Worm (Caenorhabditis elegans) whole organism, late embryonic: ENCODE results near the gene zmp-3.

Source experiments
- C08G9.2 ChIP-seq: sonication (generic microtip); optimal IDR thresholded peaks from 2 replicates; lab custom pipeline; 2016; ENCODE audit warnings: mild to moderate bottlenecking, missing genetic modification characterization, moderate library complexity, missing compliant biosample characterization
- C38D4.7 ChIP-seq: fragments of 200-800 bp; sonication (Bioruptor generic); optimal IDR thresholded peaks from 2 replicates; lab custom pipeline; 2018; ENCODE audit warnings: mild to moderate bottlenecking, missing genetic modification characterization, moderate library complexity, missing compliant biosample characterization
- F13H6.1 ChIP-seq: sonication (generic microtip); optimal IDR thresholded peaks from 2 replicates; lab custom pipeline; 2016; ENCODE audit warnings: missing genetic modification characterization, missing compliant biosample characterization
- K02D7.2 ChIP-seq: sonication (generic microtip); optimal IDR thresholded peaks from 2 replicates; lab custom pipeline; 2017; ENCODE audit warnings: mild to moderate bottlenecking, missing genetic modification characterization, missing compliant biosample characterization
- T23F11.4 ChIP-seq: fragments of 200-800 bp; sonication (Bioruptor generic); optimal IDR thresholded peaks from 2 replicates; lab custom pipeline; 2018; ENCODE audit warnings: mild to moderate bottlenecking, missing genetic modification characterization, missing compliant biosample characterization
- ahr-1 ChIP-seq: sonication (generic microtip); optimal IDR thresholded peaks from 2 replicates; lab custom pipeline; 2016; ENCODE audit warnings: missing genetic modification characterization, missing compliant biosample characterization
- ceh-14 ChIP-seq: sonication (generic microtip); optimal IDR thresholded peaks from 2 replicates; lab custom pipeline; 2016; ENCODE audit warnings: missing genotype, missing genetic modification characterization, missing compliant biosample characterization
- ceh-18 ChIP-seq: sonication (generic microtip); optimal IDR thresholded peaks from 2 replicates; lab custom pipeline; 2016; ENCODE audit warnings: missing genetic modification characterization, missing compliant biosample characterization
- ceh-19 ChIP-seq: fragments of 200-800 bp; sonication (Bioruptor generic); optimal IDR thresholded peaks from 2 replicates; lab custom pipeline; 2018; ENCODE audit warnings: mild to moderate bottlenecking, missing genetic modification characterization, missing compliant biosample characterization
- ceh-2 ChIP-seq: sonication (generic microtip); optimal IDR thresholded peaks from 2 replicates; lab custom pipeline; 2016; ENCODE audit warnings: missing genotype, missing genetic modification characterization, missing compliant biosample characterization
- ceh-22 ChIP-seq: sonication (generic microtip); optimal IDR thresholded peaks from 2 replicates; lab custom pipeline; 2017; ENCODE audit warnings: missing biosample characterization, missing genetic modification characterization
- ceh-30 ChIP-seq: fragments of 150-350 bp; optimal IDR thresholded peaks from 2 replicates; lab custom pipeline; 2014; ENCODE audit warnings: missing biosample characterization, missing genetic modification characterization
- ceh-45 ChIP-seq: fragments of 200-800 bp; sonication (Bioruptor generic); IDR thresholded peaks from 2 replicates; pipeline ENCODE4 v1.3.6; 2022; ENCODE audit warnings: missing genetic modification reagents, missing genetic modification characterization, missing compliant biosample characterization
- ceh-48 ChIP-seq: sonication (generic microtip); optimal IDR thresholded peaks from 2 replicates; lab custom pipeline; 2016; ENCODE audit warnings: missing genetic modification characterization, inconsistent platforms, missing compliant biosample characterization
- ceh-6 ChIP-seq: fragments of 200-800 bp; sonication (Bioruptor generic); optimal IDR thresholded peaks from 2 replicates; lab custom pipeline; 2018; ENCODE audit warnings: mild to moderate bottlenecking, missing genetic modification characterization, missing compliant biosample characterization
- ceh-9 ChIP-seq: sonication (generic microtip); optimal IDR thresholded peaks from 2 replicates; lab custom pipeline; 2016; ENCODE audit warnings: mild to moderate bottlenecking, missing genetic modification characterization, inconsistent platforms, missing compliant biosample characterization
- dve-1 ChIP-seq: sonication (generic microtip); optimal IDR thresholded peaks from 2 replicates; lab custom pipeline; 2017; ENCODE audit warnings: antibody characterized with exemption, mild to moderate bottlenecking, missing genetic modification characterization, missing compliant biosample characterization
- elt-2 ChIP-seq: sonication (generic microtip); optimal IDR thresholded peaks from 2 replicates; lab custom pipeline; 2016; ENCODE audit warnings: missing genetic modification reagents, missing genetic modification characterization, missing compliant biosample characterization
- elt-4 ChIP-seq: sonication (generic microtip); optimal IDR thresholded peaks from 2 replicates; lab custom pipeline; 2016; ENCODE audit warnings: missing genetic modification characterization, missing compliant biosample characterization
- fax-1 ChIP-seq: sonication (generic microtip); optimal IDR thresholded peaks from 2 replicates; lab custom pipeline; 2016; ENCODE audit warnings: missing genotype, missing genetic modification characterization, missing compliant biosample characterization
- fkh-6 ChIP-seq: sonication (generic microtip); optimal IDR thresholded peaks from 2 replicates; lab custom pipeline; 2016; ENCODE audit warnings: missing genetic modification characterization, missing compliant biosample characterization
- hlh-30 ChIP-seq: sonication (generic microtip); optimal IDR thresholded peaks from 2 replicates; lab custom pipeline; 2017; ENCODE audit warnings: antibody characterized with exemption, missing genetic modification characterization, missing compliant biosample characterization; ENCODE audit not compliant: insufficient read depth
- hlh-6 ChIP-seq: sonication (generic microtip); optimal IDR thresholded peaks from 2 replicates; lab custom pipeline; 2016; ENCODE audit warnings: missing genotype, missing genetic modification characterization, missing compliant biosample characterization
- lin-11 ChIP-seq: fragments of 200-800 bp; sonication (Bioruptor generic); optimal IDR thresholded peaks from 2 replicates; lab custom pipeline; 2018; ENCODE audit warnings: mild to moderate bottlenecking, missing genetic modification characterization, missing compliant biosample characterization
- madf-2 ChIP-seq: sonication (generic microtip); optimal IDR thresholded peaks from 2 replicates; lab custom pipeline; 2017; ENCODE audit warnings: missing genetic modification characterization, missing compliant biosample characterization
- nhr-11 ChIP-seq: fragments of 150-350 bp; optimal IDR thresholded peaks from 2 replicates; lab custom pipeline; 2014; ENCODE audit warnings: missing biosample characterization, missing genetic modification characterization
- npax-4 ChIP-seq: sonication (generic microtip); optimal IDR thresholded peaks from 2 replicates; lab custom pipeline; 2016; ENCODE audit warnings: missing genetic modification characterization, missing compliant biosample characterization
- pag-3 ChIP-seq: sonication (generic microtip); optimal IDR thresholded peaks from 2 replicates; lab custom pipeline; 2016; ENCODE audit warnings: missing compliant biosample characterization, missing genetic modification characterization, borderline replicate concordance
- pros-1 ChIP-seq: fragments of 150-350 bp; optimal IDR thresholded peaks from 2 replicates; lab custom pipeline; 2014; ENCODE audit warnings: missing biosample characterization, missing genetic modification reagents, missing genetic modification characterization
- sox-4 ChIP-seq: sonication (generic microtip); optimal IDR thresholded peaks from 2 replicates; lab custom pipeline; 2017; ENCODE audit warnings: mild to moderate bottlenecking, missing genetic modification characterization, inconsistent platforms, missing compliant biosample characterization
- syd-9 ChIP-seq: sonication (generic microtip); optimal IDR thresholded peaks from 2 replicates; lab custom pipeline; 2016; ENCODE audit warnings: mild to moderate bottlenecking, missing genetic modification characterization, moderate library complexity, missing compliant biosample characterization
- tbx-2 ChIP-seq: sonication (generic microtip); optimal IDR thresholded peaks from 2 replicates; lab custom pipeline; 2016; ENCODE audit warnings: missing genetic modification characterization, missing compliant biosample characterization
- tbx-7 ChIP-seq: sonication (generic microtip); optimal IDR thresholded peaks from 2 replicates; lab custom pipeline; 2016; ENCODE audit warnings: missing genotype, missing genetic modification characterization, missing compliant biosample characterization
- ttx-3 ChIP-seq: sonication (generic microtip); optimal IDR thresholded peaks from 2 replicates; lab custom pipeline; 2016; ENCODE audit warnings: missing genetic modification reagents, missing genetic modification characterization, missing compliant biosample characterization
- unc-55 ChIP-seq: sonication (generic microtip); optimal IDR thresholded peaks from 2 replicates; lab custom pipeline; 2017; ENCODE audit warnings: missing biosample characterization, missing genetic modification reagents, missing genetic modification characterization
- unc-86 ChIP-seq: sonication (generic microtip); optimal IDR thresholded peaks from 2 replicates; lab custom pipeline; 2016; ENCODE audit warnings: missing genetic modification characterization, missing compliant biosample characterization

Gene zmp-3

DNA sequence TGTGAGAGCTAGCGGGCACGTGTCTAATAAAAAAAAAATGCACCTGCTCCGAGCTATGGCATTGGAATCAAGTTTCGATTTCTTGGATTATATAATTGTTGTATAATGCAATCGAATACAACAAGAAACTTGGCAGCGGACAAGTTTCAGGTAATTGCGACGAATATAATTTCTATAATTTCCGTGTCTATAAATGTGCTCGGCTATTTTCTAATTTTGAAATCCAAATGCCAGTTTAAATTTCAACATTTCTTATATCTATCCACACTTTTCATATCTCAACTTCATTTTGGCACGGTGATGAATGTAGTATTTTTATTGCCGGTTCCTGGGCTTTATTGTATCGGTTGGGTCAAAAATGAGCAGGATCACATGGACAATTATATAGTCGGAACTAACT is 20.3 kb upstream of the zmp-3 start, which contains the start of gene C31B8.16:
C31B8.16 (plus strand) TSS at position 301 of the 400 bp plus-strand sequence.
- no peak for TF ChIP-seq lin-11 (tag; lab: Kevin White, UChicago)
- TF ChIP-seq pros-1 (tag; lab: Kevin White, UChicago), result no peak
- TF ChIP-seq ceh-18 (tag; lab: Kevin White, UChicago), result no peak
- TF ChIP-seq tbx-2 (tag; lab: Kevin White, UChicago), result no peak
- no peak for TF ChIP-seq ceh-2
- TF ChIP-seq syd-9 (tag; lab: Kevin White, UChicago), result no peak
- no peak for TF ChIP-seq ttx-3 (tag; lab: Kevin White, UChicago)
- no peak for TF ChIP-seq ceh-6

DNA sequence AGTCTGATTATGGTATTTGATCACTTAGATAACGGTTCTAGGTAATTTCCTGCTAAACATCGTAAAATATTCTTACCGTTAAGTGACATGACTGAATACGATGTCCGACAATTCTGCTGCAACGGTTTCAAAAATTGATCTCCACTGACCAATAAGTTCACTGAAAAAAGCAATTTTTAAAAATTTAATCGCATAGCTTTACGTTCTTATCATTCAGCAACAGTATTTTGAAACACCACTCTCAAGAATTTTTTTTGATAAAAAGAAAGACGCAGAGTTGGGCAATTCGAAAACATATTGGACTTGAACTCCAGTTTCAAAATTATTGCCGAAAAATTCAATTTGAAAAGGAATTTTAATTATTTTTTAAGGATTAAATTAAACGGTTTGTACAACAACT is 18.1 kb upstream of the zmp-3 start, which contains the start of gene C31B8.12:
C31B8.12 (minus strand) TSS at position 101 of the 400 bp plus-strand sequence.
- TF ChIP-seq ahr-1 (no peak), dve-1 (tag; lab: Kevin White, UChicago) (no peak), unc-55 (GFP tag; lab: Kevin White, UChicago) (no peak), fax-1 (tag; lab: Kevin White, UChicago) (no peak), ttx-3 (tag; lab: Kevin White, UChicago) (no peak), ceh-48 (tag; lab: Kevin White, UChicago) (no peak), ceh-14 (tag; lab: Kevin White, UChicago) (no peak), ceh-30 (tag; lab: Kevin White, UChicago) (no peak)

DNA sequence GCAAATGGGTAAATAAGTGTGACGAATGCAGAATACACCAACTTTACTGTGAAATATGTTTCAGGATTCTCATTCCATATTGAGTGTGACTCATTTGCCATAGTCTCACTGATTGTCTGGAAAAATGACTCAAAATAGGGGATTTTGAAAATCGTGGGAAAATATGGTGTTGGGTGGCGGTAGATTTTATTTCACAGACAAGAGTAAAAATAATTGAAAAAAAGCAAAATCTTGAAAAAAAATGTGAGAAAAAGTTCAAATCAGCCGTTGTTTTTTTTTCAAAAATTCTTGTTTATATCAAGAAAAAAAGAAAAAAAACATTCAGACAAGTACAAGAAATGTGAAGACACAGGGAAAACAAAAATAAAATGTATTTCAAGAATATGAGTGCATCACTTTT is 13.2 kb upstream of the zmp-3 start, which contains the start of gene srh-38:
srh-38 (minus strand) TSS at position 101 of the 400 bp plus-strand sequence.
- TF ChIP-seq ceh-22 (tag; lab: Kevin White, UChicago), result no peak
- no peak for TF ChIP-seq ceh-19 (GFP tag; lab: Kevin White, UChicago)
- TF ChIP-seq elt-4 (tag; lab: Kevin White, UChicago), result no peak
- TF ChIP-seq nhr-11 (tag; lab: Kevin White, UChicago), result no peak
- TF ChIP-seq madf-2 (tag; lab: Kevin White, UChicago), result no peak
- TF ChIP-seq unc-86 (tag; lab: Kevin White, UChicago), result no peak

DNA sequence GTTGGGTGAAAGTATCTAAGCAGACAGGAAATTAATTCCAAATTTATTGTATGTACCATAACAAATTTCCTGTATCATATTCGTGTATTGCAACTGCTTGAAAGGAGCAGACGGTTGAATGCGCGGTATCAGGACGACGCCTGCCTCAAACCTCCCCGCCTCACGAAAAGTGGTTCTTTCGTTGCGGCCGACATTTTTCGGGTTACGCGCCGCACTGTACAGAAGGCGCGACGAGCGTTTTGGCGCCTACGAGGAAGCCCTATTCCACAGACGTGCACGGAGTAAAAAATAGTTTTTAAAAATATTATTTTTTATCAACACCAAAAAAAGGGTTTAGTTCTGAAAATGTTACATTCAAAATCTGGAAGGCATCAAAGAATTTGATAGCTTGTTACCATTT is 10.7 kb upstream of the zmp-3 start:
- TF ChIP-seq T23F11.4 (GFP tag; lab: Kevin White, UChicago), result no peak
- TF ChIP-seq pag-3 (tag; lab: Kevin White, UChicago), result no peak
- no peak for TF ChIP-seq F13H6.1
- TF ChIP-seq ahr-1, result no peak
- TF ChIP-seq sox-4, result no peak
- no peak for TF ChIP-seq npax-4 (tag; lab: Kevin White, UChicago)
- TF ChIP-seq fkh-6, result no peak
- TF ChIP-seq C38D4.7 (GFP tag; lab: Kevin White, UChicago), result no peak
- no peak for TF ChIP-seq ceh-9
- no peak for TF ChIP-seq hlh-6 (tag; lab: Kevin White, UChicago)
- no peak for TF ChIP-seq ceh-18 (tag; lab: Kevin White, UChicago)
- TF ChIP-seq ceh-45, result no peak
- TF ChIP-seq ceh-2, result no peak
- TF ChIP-seq elt-2 (tag; lab: Kevin White, UChicago), result no peak
- no peak for TF ChIP-seq C08G9.2 (tag; lab: Kevin White, UChicago)
- TF ChIP-seq hlh-30 (tag; lab: Kevin White, UChicago), result no peak
- no peak for TF ChIP-seq K02D7.2 (tag; lab: Kevin White, UChicago)

DNA sequence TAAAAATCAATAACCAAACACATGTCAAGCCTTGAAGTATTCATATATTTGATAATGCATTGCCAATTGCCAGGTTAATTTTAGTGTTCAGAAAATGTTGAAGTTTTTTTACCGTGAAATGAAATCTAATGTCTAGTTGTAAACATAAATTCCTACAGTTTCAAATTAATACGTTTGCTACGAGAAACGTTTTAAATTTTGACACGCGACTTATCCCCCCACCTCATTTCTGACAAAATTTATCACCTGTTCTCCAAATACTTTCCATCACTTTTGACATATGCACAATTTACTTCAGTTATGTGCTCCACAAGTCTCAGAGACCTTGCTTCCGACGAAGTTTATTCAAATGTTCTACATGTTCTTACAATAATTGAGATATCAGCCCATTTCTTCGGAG is 4.5 kb upstream of the zmp-3 start, which contains the start of gene srh-146:
srh-146 (plus strand) TSS at position 301 of the 400 bp plus-strand sequence.
- TF ChIP-seq ceh-45 (no peak), ceh-48 (tag; lab: Kevin White, UChicago) (no peak), tbx-7 (tag; lab: Kevin White, UChicago) (no peak)
